Fruit fly (Drosophila melanogaster) S2 (cell line): ENCODE data around the gene Btnd.

Experiments used
- CG8478 ChIP-seq: fragments of >200 bp; optimal IDR thresholded peaks from 2 replicates; lab custom pipeline; 2018
- CTCF ChIP-seq, 2 experiments: fragments of >200 bp; optimal IDR thresholded peaks; 2 replicates each; lab custom pipeline; 2018

Gene Btnd

dm6 chrX:6219227-6219626 lies at the start of gene Btnd:
TSS of gene Btnd (minus strand) at chrX:6219327.
- TF ChIP-seq CG8478 (lab: Kevin White, UChicago): no peak
- TF ChIP-seq CTCF (optimal IDR thresholded peaks at IDR 0.05; lab: Kevin White, UChicago): no peak

dm6 chrX:6267745-6268582 lies 48.8 kb upstream of the Btnd start, which contains the start of gene Spt6:
TSS of gene Spt6 (plus strand) at chrX:6267797.
- TF ChIP-seq CG8478 (lab: Kevin White, UChicago) (no peak), CTCF (optimal IDR thresholded peaks at IDR 0.05; lab: Kevin White, UChicago) (no peak)

- TF ChIP-seq CG8478 (lab: Kevin White, UChicago) (no peak), CTCF (optimal IDR thresholded peaks at IDR 0.05; lab: Kevin White, UChicago) (no peak)
Observed at dm6 chrX:6267187-6267711, 48.1 kb upstream of the Btnd start, which contains the start of gene schlank. TSS of gene schlank (minus strand) at chrX:6267228.

dm6 chrX:6266092-6266491 lies 47.0 kb upstream of the Btnd start:
- TF ChIP-seq CG8478 (lab: Kevin White, UChicago) (no peak), CTCF (optimal IDR thresholded peaks at IDR 0.05; lab: Kevin White, UChicago) (no peak)

DNA sequence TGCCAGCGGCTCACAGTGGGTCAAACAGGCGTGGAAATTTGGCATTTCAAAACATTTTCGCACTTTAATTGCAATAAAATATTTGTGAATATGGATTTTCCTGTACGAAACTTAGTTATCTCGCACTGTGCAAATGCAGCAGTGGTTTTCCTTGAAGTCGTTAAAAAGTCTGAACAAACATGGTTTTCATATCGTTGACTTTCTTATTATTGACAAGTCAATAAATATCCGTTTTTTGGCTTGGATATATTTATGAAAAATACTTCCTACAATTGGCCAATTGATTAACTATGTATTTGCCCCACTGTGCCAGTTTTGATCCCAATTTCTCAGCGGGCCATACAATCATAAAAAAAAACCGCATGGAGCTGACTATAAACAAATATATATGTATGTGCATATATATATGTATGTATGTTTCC lies 46.3 kb upstream of the Btnd start:
- TF ChIP-seq CG8478 (lab: Kevin White, UChicago) (no peak), CTCF (optimal IDR thresholded peaks at IDR 0.05; lab: Kevin White, UChicago) (no peak)

DNA sequence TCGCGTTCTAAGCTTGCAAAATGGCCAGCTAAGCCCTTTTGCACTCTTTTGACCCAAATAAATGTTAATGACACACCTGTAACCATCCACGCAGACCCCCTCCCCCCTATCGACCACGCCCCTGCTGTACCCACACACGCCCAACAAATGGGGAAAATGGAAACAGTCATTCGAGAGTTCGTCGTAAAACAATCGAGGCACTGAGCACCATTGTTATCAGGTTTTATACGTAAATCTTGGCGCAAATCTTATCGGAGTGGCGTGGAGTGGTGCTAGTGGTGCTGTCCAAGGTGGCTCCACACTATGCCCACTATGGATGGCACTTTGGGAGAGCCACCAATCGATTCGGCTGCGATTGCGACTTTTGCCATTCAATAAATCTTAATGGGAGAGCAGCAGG lies 45.3 kb upstream of the Btnd start:
- TF ChIP-seq CG8478 (lab: Kevin White, UChicago) (no peak), CTCF (optimal IDR thresholded peaks at IDR 0.05; lab: Kevin White, UChicago) (no peak)

DNA sequence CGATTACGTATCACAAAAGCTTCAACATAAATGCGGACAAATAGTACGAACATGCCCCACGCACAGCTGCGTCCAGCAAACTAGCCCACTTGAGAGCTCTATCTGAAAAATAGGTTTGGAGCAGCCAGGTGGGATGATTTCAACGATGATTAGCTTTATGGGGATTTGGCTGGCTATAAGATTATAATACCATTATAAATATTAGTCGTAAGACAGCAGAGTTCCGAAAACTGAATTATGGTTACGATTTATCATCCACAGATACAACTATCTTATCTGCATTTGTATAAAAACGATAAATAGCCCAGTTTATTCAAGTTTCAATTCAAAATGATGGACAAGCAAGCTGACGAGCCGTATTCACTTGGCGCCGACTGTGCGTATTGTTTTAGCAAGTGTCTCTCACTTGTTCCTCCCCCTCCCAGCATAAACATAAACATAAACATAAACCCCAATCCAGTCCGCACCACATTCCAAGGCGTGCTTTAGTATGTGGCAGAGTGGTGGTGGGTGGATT lies 44.5 kb upstream of the Btnd start:
- no peak for TF ChIP-seq CTCF (optimal IDR thresholded peaks at IDR 0.05; lab: Kevin White, UChicago)
- TF ChIP-seq CG8478 (lab: Kevin White, UChicago): no peak

DNA sequence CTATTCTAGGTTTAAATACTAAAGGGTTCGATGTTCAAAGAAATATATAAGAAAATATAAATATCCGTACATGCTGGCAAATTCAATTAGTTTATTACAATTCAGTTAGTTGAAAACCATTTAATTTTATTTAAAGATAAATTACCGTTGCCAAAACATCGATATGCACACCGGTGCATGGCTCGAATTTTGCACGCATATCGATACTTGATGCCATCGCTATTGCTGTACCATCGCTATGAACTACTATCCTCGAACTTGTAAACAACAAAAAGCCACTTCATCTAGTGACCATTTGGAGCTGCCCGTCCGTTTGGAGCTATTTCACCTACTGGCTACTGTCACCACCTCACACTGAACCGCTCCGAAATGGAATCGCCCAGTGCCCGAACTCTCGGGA lies 41.8 kb upstream of the Btnd start, which contains the start of gene Josd:
Josd (plus strand) TSS at position 270 of the 400 bp plus-strand sequence.
- TF ChIP-seq CTCF (optimal IDR thresholded peaks at IDR 0.05; lab: Kevin White, UChicago) (no peak), CG8478 (lab: Kevin White, UChicago) (no peak)

dm6 chrX:6259696-6260095 lies 40.6 kb upstream of the Btnd start:
- no peak for TF ChIP-seq CG8478 (lab: Kevin White, UChicago)
- TF ChIP-seq CTCF (optimal IDR thresholded peaks at IDR 0.05; lab: Kevin White, UChicago): no peak

- TF ChIP-seq CTCF (optimal IDR thresholded peaks at IDR 0.05; lab: Kevin White, UChicago) (no peak), CG8478 (lab: Kevin White, UChicago) (no peak)
Observed at dm6 chrX:6255414-6255915, 36.3 kb upstream of the Btnd start, which contains the start of the genes Rbcn-3A and Spx. TSS of gene Rbcn-3A (minus strand) at chrX:6255487. TSS of gene Spx (plus strand) at chrX:6255822.

dm6 chrX:6254617-6255349 lies 35.7 kb upstream of the Btnd start:
- no peak for TF ChIP-seq CG8478 (lab: Kevin White, UChicago)
- TF ChIP-seq CTCF (optimal IDR thresholded peaks at IDR 0.05; lab: Kevin White, UChicago): no peak

DNA sequence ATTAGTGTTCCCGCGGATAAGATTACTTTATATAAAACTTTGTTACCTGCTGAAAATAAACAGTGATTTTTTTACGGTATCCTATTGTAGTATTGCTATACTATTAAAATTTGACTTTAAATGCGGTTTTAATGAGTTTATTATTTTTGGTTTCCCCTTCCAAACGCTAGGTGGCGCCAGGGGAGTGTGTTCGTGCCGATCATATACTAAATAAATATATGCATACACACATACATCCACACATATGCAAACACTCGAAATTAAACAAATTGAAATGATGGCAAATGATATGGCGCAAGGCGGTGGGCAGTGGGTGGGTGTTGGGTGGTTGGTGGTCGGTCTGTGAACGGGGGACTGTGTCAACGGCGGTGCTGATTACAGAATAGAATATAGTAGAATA lies 34.6 kb upstream of the Btnd start:
- TF ChIP-seq CTCF (optimal IDR thresholded peaks at IDR 0.05; lab: Kevin White, UChicago): peak; percentile 65 to 79
- TF ChIP-seq CG8478 (lab: Kevin White, UChicago): no peak

- no peak for TF ChIP-seq CG8478 (lab: Kevin White, UChicago)
- TF ChIP-seq CTCF (optimal IDR thresholded peaks at IDR 0.05; lab: Kevin White, UChicago): no peak
Observed at dm6 chrX:6252897-6253540, 33.9 kb upstream of the Btnd start.

DNA sequence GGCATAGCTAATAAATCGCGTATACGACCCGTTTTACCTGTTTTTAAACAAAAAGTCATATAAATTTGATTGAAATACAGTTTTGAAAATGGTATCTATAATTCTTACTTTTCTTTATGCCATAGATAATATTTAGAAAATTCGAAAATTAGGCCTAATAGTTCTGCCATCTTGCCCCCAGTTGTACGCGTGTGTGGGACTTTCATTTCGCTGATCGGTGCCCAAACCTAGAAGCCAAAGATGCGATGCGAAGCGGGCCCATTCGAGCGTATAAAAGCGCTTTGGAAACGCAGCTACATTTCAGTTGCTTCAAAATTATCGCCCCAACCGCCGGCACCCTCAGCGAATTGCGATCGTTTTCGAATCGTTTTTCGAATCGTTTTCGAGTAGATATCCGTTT lies 17.9 kb upstream of the Btnd start, which contains the start of gene CG14445:
CG14445 (plus strand) TSS at position 301 of the 400 bp plus-strand sequence.
- TF ChIP-seq CTCF (optimal IDR thresholded peaks at IDR 0.05; lab: Kevin White, UChicago) (no peak), CG8478 (lab: Kevin White, UChicago) (no peak)
